Worm (Caenorhabditis elegans): ENCODE data around the gene R05G6.10.

The R05G6.10 gene

DNA sequence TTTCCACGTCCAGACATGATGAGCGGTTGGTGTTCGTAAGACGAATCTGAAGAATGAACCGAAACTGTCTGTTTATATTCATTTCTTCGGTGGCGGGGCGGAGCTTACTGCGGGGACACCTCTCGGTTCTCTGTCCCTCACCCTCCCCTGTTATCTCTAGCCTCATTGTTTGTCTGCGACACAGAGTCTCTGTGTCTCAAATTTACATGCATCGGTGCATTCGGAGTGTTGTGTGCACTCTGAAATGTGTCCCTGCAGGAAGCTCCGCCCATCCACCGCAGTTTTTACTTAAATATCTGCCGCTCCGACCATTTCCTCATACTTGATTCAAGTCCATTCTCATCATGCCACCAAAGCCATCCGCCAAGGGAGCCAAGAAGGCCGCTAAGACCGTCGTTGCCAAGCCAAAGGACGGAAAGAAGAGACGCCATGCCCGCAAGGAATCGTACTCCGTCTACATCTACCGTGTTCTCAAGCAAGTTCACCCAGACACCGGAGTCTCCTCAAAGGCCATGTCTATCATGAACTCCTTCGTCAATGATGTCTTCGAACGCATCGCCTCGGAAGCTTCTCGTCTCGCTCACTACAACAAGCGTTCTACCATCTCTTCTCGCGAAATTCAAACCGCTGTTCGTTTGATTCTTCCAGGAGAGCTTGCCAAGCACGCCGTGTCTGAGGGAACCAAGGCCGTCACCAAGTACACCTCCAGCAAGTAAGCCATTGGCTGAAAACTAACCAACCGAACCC, 56.0 kb downstream of the R05G6.10 start, which contains the start of the genes his-61 and his-62:
Gene his-61, minus strand, starts transcription at position 17 of the 747 bp plus-strand sequence.
Gene his-62, plus strand, starts transcription at position 345 of the 747 bp plus-strand sequence.
- peak; percentile 86 for TF ChIP-seq M03D4.4 (tag; optimal IDR thresholded peaks at IDR 0.05)
- peak; percentile 88 for TF ChIP-seq cnd-1 (tag; optimal IDR thresholded peaks at IDR 0.05)
- peak; percentile 56 for TF ChIP-seq nhr-12 (tag; optimal IDR thresholded peaks at IDR 0.05)
- peak; percentile 53 for TF ChIP-seq drap-1 (GFP tag; optimal IDR thresholded peaks at IDR 0.05)
- TF ChIP-seq hlh-1 (tag; optimal IDR thresholded peaks at IDR 0.05): peak; percentile 14
- TF ChIP-seq lin-32 (GFP tag; optimal IDR thresholded peaks at IDR 0.05): no peak
- TF ChIP-seq elt-1 (tag; optimal IDR thresholded peaks at IDR 0.05; ENCODE audit: borderline replicate concordance, insufficient read depth): no peak
- peak; percentile 56 for TF ChIP-seq ces-1 (GFP tag; optimal IDR thresholded peaks at IDR 0.05)
- peak; percentile 41 for TF ChIP-seq nhr-2 (tag; optimal IDR thresholded peaks at IDR 0.05)
- peak; percentile 4 for TF ChIP-seq ham-2 (GFP tag; optimal IDR thresholded peaks at IDR 0.05)
- peak; percentile 50 for TF ChIP-seq sem-2 (GFP tag; optimal IDR thresholded peaks at IDR 0.05)
- no peak for TF ChIP-seq unc-62 (GFP tag; optimal IDR thresholded peaks at IDR 0.05)
- TF ChIP-seq unc-39 (tag; optimal IDR thresholded peaks at IDR 0.05): peak; percentile 99
- TF ChIP-seq ztf-11 (tag; optimal IDR thresholded peaks at IDR 0.05): peak; percentile 86
- peak; percentile 69 for TF ChIP-seq lsy-2 (tag; optimal IDR thresholded peaks at IDR 0.05)
- TF ChIP-seq pha-4 (tag; optimal IDR thresholded peaks at IDR 0.05): peak; percentile 88
- peak; percentile 76 for TF ChIP-seq ceh-39 (tag; optimal IDR thresholded peaks at IDR 0.05)
- TF ChIP-seq mep-1 (tag; optimal IDR thresholded peaks at IDR 0.05): peak; percentile 55
- TF ChIP-seq sptf-1 (tag; optimal IDR thresholded peaks at IDR 0.05): peak; percentile 75
- TF ChIP-seq nhr-237 (tag; optimal IDR thresholded peaks at IDR 0.05): no peak
- TF ChIP-seq blmp-1 (tag; optimal IDR thresholded peaks at IDR 0.05): no peak
- TF ChIP-seq lin-13 (tag; optimal IDR thresholded peaks at IDR 0.05): peak; percentile 93
- TF ChIP-seq mls-2 (tag; optimal IDR thresholded peaks at IDR 0.05): peak; percentile 86
- TF ChIP-seq elt-3 (tag; optimal IDR thresholded peaks at IDR 0.05): no peak

DNA sequence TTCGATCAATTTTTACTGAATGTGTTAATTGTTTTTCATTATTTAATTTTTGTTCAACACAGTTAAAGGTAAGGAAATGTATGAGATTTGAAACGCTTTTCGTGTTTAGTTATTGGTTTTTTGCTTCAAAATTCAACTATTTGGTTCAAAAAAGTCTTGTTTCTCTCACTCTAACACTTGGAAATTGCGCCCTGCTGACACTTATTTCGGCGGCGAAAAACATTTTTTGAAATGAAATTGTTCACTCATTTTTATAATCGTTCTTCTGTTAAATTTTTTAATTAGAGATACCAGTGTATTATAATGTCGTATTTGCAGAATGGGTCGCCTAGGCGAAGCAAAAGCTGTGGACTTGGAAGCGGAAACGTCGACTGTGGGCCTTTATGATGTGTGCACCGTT, 64.2 kb downstream of the R05G6.10 start, which contains the start of gene rod-1:
Gene rod-1, plus strand, starts transcription at position 319 of the 400 bp plus-strand sequence.
- TF ChIP-seq blmp-1 (tag; optimal IDR thresholded peaks at IDR 0.05): no peak
- no peak for TF ChIP-seq unc-120 (tag; optimal IDR thresholded peaks at IDR 0.05; ENCODE audit: poor library complexity, severe bottlenecking)
- TF ChIP-seq ceh-39 (tag; optimal IDR thresholded peaks at IDR 0.05): no peak
- no peak for TF ChIP-seq nhr-12 (tag; optimal IDR thresholded peaks at IDR 0.05)
- no peak for TF ChIP-seq snpc-4 (tag; optimal IDR thresholded peaks at IDR 0.05)
- TF ChIP-seq elt-1 (tag; optimal IDR thresholded peaks at IDR 0.05; ENCODE audit: borderline replicate concordance, insufficient read depth): no peak
- no peak for TF ChIP-seq ztf-11 (tag; optimal IDR thresholded peaks at IDR 0.05)
- no peak for TF ChIP-seq nhr-2 (tag; optimal IDR thresholded peaks at IDR 0.05)
- TF ChIP-seq nhr-28 (tag; optimal IDR thresholded peaks at IDR 0.05): no peak
- no peak for TF ChIP-seq mab-5 (tag; optimal IDR thresholded peaks at IDR 0.05)
- no peak for TF ChIP-seq nhr-237 (tag; optimal IDR thresholded peaks at IDR 0.05)
- TF ChIP-seq drap-1 (GFP tag; optimal IDR thresholded peaks at IDR 0.05): no peak
- TF ChIP-seq mls-2 (tag; optimal IDR thresholded peaks at IDR 0.05): no peak
- no peak for TF ChIP-seq bed-3 (GFP tag; optimal IDR thresholded peaks at IDR 0.05)
- no peak for TF ChIP-seq sem-2 (GFP tag; optimal IDR thresholded peaks at IDR 0.05)
- no peak for TF ChIP-seq lsy-2 (tag; optimal IDR thresholded peaks at IDR 0.05)
- no peak for TF ChIP-seq unc-62 (GFP tag; optimal IDR thresholded peaks at IDR 0.05)
- TF ChIP-seq hlh-1 (tag; optimal IDR thresholded peaks at IDR 0.05): no peak

DNA sequence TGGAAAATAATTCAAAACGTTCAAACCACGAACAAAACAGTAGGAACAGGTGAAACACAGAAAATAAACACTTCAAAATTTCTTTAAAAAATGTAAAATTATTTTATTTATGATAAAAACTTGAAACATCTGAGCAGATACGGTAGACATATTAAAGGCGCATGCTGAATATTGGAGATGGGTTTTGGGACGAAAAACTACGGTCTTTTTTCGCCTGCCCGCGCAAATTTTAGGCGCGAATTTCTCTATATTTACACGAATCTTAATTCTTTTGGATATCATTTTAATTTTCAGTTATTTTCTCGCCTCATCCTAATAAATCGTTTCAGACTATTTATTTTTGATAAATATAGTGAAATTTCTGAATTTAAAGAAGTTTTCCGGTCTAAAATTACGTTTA, 64.6 kb downstream of the R05G6.10 start:
- TF ChIP-seq cnd-1 (tag; optimal IDR thresholded peaks at IDR 0.05): no peak
- TF ChIP-seq nhr-28 (tag; optimal IDR thresholded peaks at IDR 0.05): no peak
- no peak for TF ChIP-seq sptf-1 (tag; optimal IDR thresholded peaks at IDR 0.05)
- TF ChIP-seq sem-2 (GFP tag; optimal IDR thresholded peaks at IDR 0.05): no peak
- no peak for TF ChIP-seq bed-3 (GFP tag; optimal IDR thresholded peaks at IDR 0.05)

DNA sequence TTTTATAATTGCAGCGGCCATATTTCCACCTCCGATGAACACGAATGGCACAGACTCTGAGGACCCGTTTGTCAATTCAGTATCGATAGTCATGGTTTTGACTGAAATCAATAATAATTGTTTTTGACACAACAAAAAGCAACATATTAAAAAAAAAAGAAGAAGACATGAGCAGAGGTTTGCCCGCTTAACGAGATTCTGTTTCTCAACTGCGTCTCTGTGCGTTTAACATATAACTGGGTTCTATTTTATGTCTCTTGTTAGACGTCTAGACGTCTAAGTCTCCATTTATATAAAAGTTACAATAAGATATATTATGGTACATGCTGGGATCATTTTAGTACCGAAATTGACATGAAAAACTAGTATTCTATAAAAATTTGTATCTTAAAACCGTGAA, 65.1 kb downstream of the R05G6.10 start, which contains the start of gene pycr-4:
Gene pycr-4, minus strand, starts transcription at position 101 of the 400 bp plus-strand sequence.
- TF ChIP-seq lin-13 (tag; optimal IDR thresholded peaks at IDR 0.05) (no peak), nhr-28 (tag; optimal IDR thresholded peaks at IDR 0.05) (no peak), nhr-237 (tag; optimal IDR thresholded peaks at IDR 0.05) (no peak), drap-1 (GFP tag; optimal IDR thresholded peaks at IDR 0.05) (no peak), ceh-39 (tag; optimal IDR thresholded peaks at IDR 0.05) (no peak), sptf-1 (tag; optimal IDR thresholded peaks at IDR 0.05) (no peak), hlh-1 (tag; optimal IDR thresholded peaks at IDR 0.05) (no peak)

DNA sequence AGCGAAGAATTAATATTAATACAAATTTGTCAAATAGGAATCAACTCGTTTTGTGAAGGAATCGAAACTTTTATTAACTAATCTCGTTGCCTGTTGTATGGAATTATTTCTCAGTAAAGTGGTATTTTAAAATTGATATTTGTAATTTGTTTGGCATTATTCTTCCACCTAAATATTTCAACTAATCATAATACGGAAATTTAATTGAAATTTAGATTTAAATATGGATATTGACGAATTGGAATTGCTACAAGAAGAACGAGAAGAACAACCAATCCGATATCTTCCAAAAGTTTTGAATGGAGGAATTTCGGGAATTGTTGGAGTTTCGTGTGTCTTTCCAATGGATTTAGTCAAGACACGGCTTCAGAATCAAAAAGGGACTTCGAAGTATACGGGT, 67.5 kb downstream of the R05G6.10 start, which contains the start of gene slc-25A18.2:
Gene slc-25A18.2, plus strand, starts transcription at position 216 of the 400 bp plus-strand sequence.
- TF ChIP-seq mab-5 (tag; optimal IDR thresholded peaks at IDR 0.05) (no peak), M03D4.4 (tag; optimal IDR thresholded peaks at IDR 0.05) (no peak), cnd-1 (tag; optimal IDR thresholded peaks at IDR 0.05) (no peak), mep-1 (tag; optimal IDR thresholded peaks at IDR 0.05) (no peak), nhr-12 (tag; optimal IDR thresholded peaks at IDR 0.05) (no peak), nhr-2 (tag; optimal IDR thresholded peaks at IDR 0.05) (no peak), pha-4 (tag; optimal IDR thresholded peaks at IDR 0.05) (no peak), bed-3 (GFP tag; optimal IDR thresholded peaks at IDR 0.05) (no peak), unc-120 (tag; optimal IDR thresholded peaks at IDR 0.05; ENCODE audit: poor library complexity, severe bottlenecking) (no peak), snpc-4 (tag; optimal IDR thresholded peaks at IDR 0.05) (no peak), unc-39 (tag; optimal IDR thresholded peaks at IDR 0.05) (no peak), lin-13 (tag; optimal IDR thresholded peaks at IDR 0.05) (no peak), blmp-1 (tag; optimal IDR thresholded peaks at IDR 0.05) (no peak), zip-8 (tag; optimal IDR thresholded peaks at IDR 0.05) (no peak)
